Worm (Caenorhabditis elegans): ENCODE data around the gene zmp-5.

The zmp-5 gene

ce11 chrX:12700456-12700855 lies 53.5 kb downstream of the zmp-5 start, which contains the start of gene nhr-26:
nhr-26 (minus strand) TSS chrX:12700465.
- TF ChIP-seq M03D4.4 (tag; optimal IDR thresholded peaks at IDR 0.05) (no peak), lin-32 (GFP tag; optimal IDR thresholded peaks at IDR 0.05) (no peak), pha-4 (tag; optimal IDR thresholded peaks at IDR 0.05) (no peak), mab-5 (tag; optimal IDR thresholded peaks at IDR 0.05) (no peak), snpc-4 (tag; optimal IDR thresholded peaks at IDR 0.05) (no peak), unc-120 (tag; optimal IDR thresholded peaks at IDR 0.05; ENCODE audit: poor library complexity, severe bottlenecking) (no peak), ceh-83 (GFP tag; optimal IDR thresholded peaks at IDR 0.05) (no peak), nhr-2 (tag; optimal IDR thresholded peaks at IDR 0.05) (no peak), ces-1 (GFP tag; optimal IDR thresholded peaks at IDR 0.05) (no peak)

Measured in whole organism, mixed stage, embryonic.